Fruit fly (Drosophila melanogaster) Kc167 (cell line): ENCODE data around the gene Nthl1.

Experiments used
- Myc ChIP-seq: fragments of >200 bp; optimal IDR thresholded peaks from 2 replicates; lab custom pipeline; 2017; ENCODE audit warnings: missing external identifiers
- h ChIP-seq: fragments of >200 bp; optimal IDR thresholded peaks from 3 replicates; lab custom pipeline; 2018; ENCODE audit warnings: missing external identifiers
- insv ChIP-seq: fragments of >200 bp; optimal IDR thresholded peaks from 3 replicates; lab custom pipeline; 2018; ENCODE audit warnings: missing external identifiers
- psq ChIP-seq: fragments of >200 bp; optimal IDR thresholded peaks from 2 replicates; lab custom pipeline; 2017; ENCODE audit warnings: missing external identifiers
- ttk ChIP-seq: sonication (Bioruptor generic); optimal IDR thresholded peaks from 2 replicates; lab custom pipeline; 2017; ENCODE audit warnings: missing external identifiers

DNA sequence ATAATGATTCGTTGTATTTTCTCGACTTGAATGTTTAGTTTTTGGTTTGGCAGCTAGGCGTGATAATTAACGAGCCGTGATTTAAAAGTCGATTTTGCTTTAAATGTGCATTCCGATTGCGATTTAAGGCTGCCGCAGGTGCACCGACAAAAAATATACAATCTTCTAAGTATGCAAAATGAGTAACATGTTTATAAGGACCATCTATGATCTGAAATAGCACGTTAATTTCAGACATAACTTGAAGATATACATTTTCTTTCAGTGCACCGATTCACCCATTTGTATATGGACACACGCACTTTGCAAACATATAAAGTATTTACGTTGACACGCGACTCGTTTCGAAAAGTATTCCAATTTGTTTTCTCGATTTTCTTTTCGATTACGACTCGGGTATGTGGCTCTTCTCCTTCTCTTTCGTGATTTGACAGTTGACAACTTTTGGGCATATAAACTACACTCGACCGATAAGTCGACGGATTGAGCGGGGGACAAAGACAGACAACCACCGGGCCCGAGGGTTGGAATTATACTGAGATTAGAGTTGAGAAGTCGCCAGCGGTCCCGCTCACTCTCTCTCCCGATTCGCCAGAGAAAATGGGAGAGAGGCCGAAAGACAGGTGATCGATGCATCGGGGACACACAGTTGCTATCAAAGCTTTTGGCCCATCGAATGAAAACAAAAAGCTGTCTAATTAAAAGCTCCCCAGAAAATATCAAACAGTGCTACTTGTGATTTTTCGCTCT is 37.6 kb downstream of the Nthl1 start:
- no peak for TF ChIP-seq insv
- TF ChIP-seq psq: no peak
- no peak for TF ChIP-seq Myc (lab: Kevin White, UChicago)
- no peak for TF ChIP-seq h (lab: Kevin White, UChicago)
- no peak for TF ChIP-seq ttk (lab: Kevin White, UChicago)
